Fruit fly (Drosophila melanogaster): ENCODE results near the gene CG9205.

Gene CG9205

dm6 chr3L:1029610-1030284 lies 4.8 kb upstream of the CG9205 start:
- TF ChIP-seq ttk (optimal IDR thresholded peaks at IDR 0.05) (no peak), Myc (optimal IDR thresholded peaks at IDR 0.05) (no peak), Sin3A (optimal IDR thresholded peaks at IDR 0.05) (no peak)

dm6 chr3L:1030908-1031545 lies 3.5 kb upstream of the CG9205 start:
- TF ChIP-seq psq (optimal IDR thresholded peaks at IDR 0.05) (no peak), Sin3A (optimal IDR thresholded peaks at IDR 0.05) (no peak), insv (optimal IDR thresholded peaks at IDR 0.05) (no peak), Myc (optimal IDR thresholded peaks at IDR 0.05) (no peak)

dm6 chr3L:1031716-1032115 lies 2.8 kb upstream of the CG9205 start:
- no peak for TF ChIP-seq Sin3A (optimal IDR thresholded peaks at IDR 0.05)
- no peak for TF ChIP-seq ttk (optimal IDR thresholded peaks at IDR 0.05)
- TF ChIP-seq psq (optimal IDR thresholded peaks at IDR 0.05), result no peak
- no peak for TF ChIP-seq h (optimal IDR thresholded peaks at IDR 0.05)
- no peak for TF ChIP-seq insv (optimal IDR thresholded peaks at IDR 0.05)
- TF ChIP-seq Myc (optimal IDR thresholded peaks at IDR 0.05), result no peak

dm6 chr3L:1032569-1032968 lies 1.9 kb upstream of the CG9205 start:
- TF ChIP-seq h (optimal IDR thresholded peaks at IDR 0.05) (no peak), psq (optimal IDR thresholded peaks at IDR 0.05) (no peak), insv (optimal IDR thresholded peaks at IDR 0.05) (no peak), Sin3A (optimal IDR thresholded peaks at IDR 0.05) (no peak), ttk (optimal IDR thresholded peaks at IDR 0.05) (no peak), Myc (optimal IDR thresholded peaks at IDR 0.05) (no peak)

- TF ChIP-seq h (optimal IDR thresholded peaks at IDR 0.05) (no peak), Myc (optimal IDR thresholded peaks at IDR 0.05) (no peak), insv (optimal IDR thresholded peaks at IDR 0.05) (no peak), psq (optimal IDR thresholded peaks at IDR 0.05) (no peak), ttk (optimal IDR thresholded peaks at IDR 0.05) (no peak), Sin3A (optimal IDR thresholded peaks at IDR 0.05) (no peak)
Observed at dm6 chr3L:1033688-1034087, 809 bp upstream of the CG9205 start.

- TF ChIP-seq Myc (optimal IDR thresholded peaks at IDR 0.05) (no peak), Sin3A (optimal IDR thresholded peaks at IDR 0.05) (no peak)
Observed at dm6 chr3L:1034887-1035260, 377 bp downstream of the CG9205 start.

- TF ChIP-seq insv (optimal IDR thresholded peaks at IDR 0.05) (no peak), h (optimal IDR thresholded peaks at IDR 0.05) (no peak), Myc (optimal IDR thresholded peaks at IDR 0.05) (no peak), ttk (optimal IDR thresholded peaks at IDR 0.05) (no peak), psq (optimal IDR thresholded peaks at IDR 0.05) (no peak), Sin3A (optimal IDR thresholded peaks at IDR 0.05) (no peak)
Observed at dm6 chr3L:1041410-1041809, 6.9 kb downstream of the CG9205 start.

- no peak for TF ChIP-seq Sin3A (optimal IDR thresholded peaks at IDR 0.05)
- no peak for TF ChIP-seq insv (optimal IDR thresholded peaks at IDR 0.05)
- no peak for TF ChIP-seq ttk (optimal IDR thresholded peaks at IDR 0.05)
- TF ChIP-seq psq (optimal IDR thresholded peaks at IDR 0.05), result no peak
- no peak for TF ChIP-seq Myc (optimal IDR thresholded peaks at IDR 0.05)
- no peak for TF ChIP-seq h (optimal IDR thresholded peaks at IDR 0.05)
Observed at dm6 chr3L:1043530-1043929, 9.0 kb downstream of the CG9205 start.

dm6 chr3L:1046436-1046835 lies 11.9 kb downstream of the CG9205 start:
- no peak for TF ChIP-seq psq (optimal IDR thresholded peaks at IDR 0.05)
- no peak for TF ChIP-seq Sin3A (optimal IDR thresholded peaks at IDR 0.05)
- TF ChIP-seq insv (optimal IDR thresholded peaks at IDR 0.05), result no peak
- no peak for TF ChIP-seq ttk (optimal IDR thresholded peaks at IDR 0.05)
- TF ChIP-seq Myc (optimal IDR thresholded peaks at IDR 0.05), result no peak
- no peak for TF ChIP-seq h (optimal IDR thresholded peaks at IDR 0.05)

- TF ChIP-seq insv (optimal IDR thresholded peaks at IDR 0.05) (no peak), h (optimal IDR thresholded peaks at IDR 0.05) (no peak), Myc (optimal IDR thresholded peaks at IDR 0.05) (no peak), ttk (optimal IDR thresholded peaks at IDR 0.05) (no peak), psq (optimal IDR thresholded peaks at IDR 0.05) (no peak), Sin3A (optimal IDR thresholded peaks at IDR 0.05) (no peak)
Observed at dm6 chr3L:1055932-1056331, 21.4 kb downstream of the CG9205 start.

- TF ChIP-seq Sin3A (optimal IDR thresholded peaks at IDR 0.05) (no peak), insv (optimal IDR thresholded peaks at IDR 0.05) (no peak), Myc (optimal IDR thresholded peaks at IDR 0.05) (no peak), h (optimal IDR thresholded peaks at IDR 0.05) (no peak), psq (optimal IDR thresholded peaks at IDR 0.05) (no peak), ttk (optimal IDR thresholded peaks at IDR 0.05) (no peak)
Observed at dm6 chr3L:1062463-1062862, 28.0 kb downstream of the CG9205 start.

- no peak for TF ChIP-seq Sin3A (optimal IDR thresholded peaks at IDR 0.05)
- no peak for TF ChIP-seq insv (optimal IDR thresholded peaks at IDR 0.05)
- no peak for TF ChIP-seq psq (optimal IDR thresholded peaks at IDR 0.05)
- no peak for TF ChIP-seq Myc (optimal IDR thresholded peaks at IDR 0.05)
- no peak for TF ChIP-seq h (optimal IDR thresholded peaks at IDR 0.05)
- no peak for TF ChIP-seq ttk (optimal IDR thresholded peaks at IDR 0.05)
Observed at dm6 chr3L:1064381-1064780, 29.9 kb downstream of the CG9205 start.

dm6 chr3L:1077038-1077437 lies 42.5 kb downstream of the CG9205 start:
- TF ChIP-seq Myc (optimal IDR thresholded peaks at IDR 0.05) (no peak), psq (optimal IDR thresholded peaks at IDR 0.05) (no peak), Sin3A (optimal IDR thresholded peaks at IDR 0.05) (no peak), h (optimal IDR thresholded peaks at IDR 0.05) (no peak)
